Worm (Caenorhabditis elegans) whole organism, late embryonic: ENCODE data around the gene sri-61.

Source experiments
- C08G9.2 ChIP-seq: sonication (generic microtip); optimal IDR thresholded peaks from 2 replicates; lab custom pipeline; 2016; ENCODE audit warnings: mild to moderate bottlenecking, missing genetic modification characterization, moderate library complexity, missing compliant biosample characterization
- C38D4.7 ChIP-seq: fragments of 200-800 bp; sonication (Bioruptor generic); optimal IDR thresholded peaks from 2 replicates; lab custom pipeline; 2018; ENCODE audit warnings: mild to moderate bottlenecking, missing genetic modification characterization, moderate library complexity, missing compliant biosample characterization
- K02D7.2 ChIP-seq: sonication (generic microtip); optimal IDR thresholded peaks from 2 replicates; lab custom pipeline; 2017; ENCODE audit warnings: mild to moderate bottlenecking, missing genetic modification characterization, missing compliant biosample characterization
- K09A11.1 ChIP-seq: sonication (generic microtip); optimal IDR thresholded peaks from 2 replicates; lab custom pipeline; 2017; ENCODE audit warnings: antibody characterized with exemption, mild to moderate bottlenecking, missing genetic modification characterization, missing compliant biosample characterization; ENCODE audit not compliant: insufficient read depth
- T23F11.4 ChIP-seq: fragments of 200-800 bp; sonication (Bioruptor generic); optimal IDR thresholded peaks from 2 replicates; lab custom pipeline; 2018; ENCODE audit warnings: mild to moderate bottlenecking, missing genetic modification characterization, missing compliant biosample characterization
- ahr-1 ChIP-seq: sonication (generic microtip); optimal IDR thresholded peaks from 2 replicates; lab custom pipeline; 2016; ENCODE audit warnings: missing genetic modification characterization, missing compliant biosample characterization
- ama-1 ChIP-seq: fragments of 150-350 bp; optimal IDR thresholded peaks from 2 replicates; lab custom pipeline; 2014
- ceh-14 ChIP-seq: sonication (generic microtip); optimal IDR thresholded peaks from 2 replicates; lab custom pipeline; 2016; ENCODE audit warnings: missing genotype, missing genetic modification characterization, missing compliant biosample characterization
- ceh-18 ChIP-seq: sonication (generic microtip); optimal IDR thresholded peaks from 2 replicates; lab custom pipeline; 2016; ENCODE audit warnings: missing genetic modification characterization, missing compliant biosample characterization
- ceh-2 ChIP-seq: sonication (generic microtip); optimal IDR thresholded peaks from 2 replicates; lab custom pipeline; 2016; ENCODE audit warnings: missing genotype, missing genetic modification characterization, missing compliant biosample characterization
- ceh-22 ChIP-seq: sonication (generic microtip); optimal IDR thresholded peaks from 2 replicates; lab custom pipeline; 2017; ENCODE audit warnings: missing biosample characterization, missing genetic modification characterization
- ceh-24 ChIP-seq: sonication (generic microtip); optimal IDR thresholded peaks from 2 replicates; lab custom pipeline; 2016; ENCODE audit warnings: mild to moderate bottlenecking, missing genetic modification characterization, missing compliant biosample characterization
- ceh-30 ChIP-seq: fragments of 150-350 bp; optimal IDR thresholded peaks from 2 replicates; lab custom pipeline; 2014; ENCODE audit warnings: missing biosample characterization, missing genetic modification characterization
- ceh-31 ChIP-seq: sonication (generic microtip); optimal IDR thresholded peaks from 2 replicates; lab custom pipeline; 2016; ENCODE audit warnings: missing genetic modification characterization, missing compliant biosample characterization
- ceh-34 ChIP-seq: sonication (generic microtip); optimal IDR thresholded peaks from 2 replicates; lab custom pipeline; 2016; ENCODE audit warnings: mild to moderate bottlenecking, missing genetic modification characterization, missing compliant biosample characterization
- ceh-45 ChIP-seq: fragments of 200-800 bp; sonication (Bioruptor generic); IDR thresholded peaks from 2 replicates; pipeline ENCODE4 v1.3.6; 2022; ENCODE audit warnings: missing genetic modification reagents, missing genetic modification characterization, missing compliant biosample characterization
- che-1 ChIP-seq: sonication (generic microtip); optimal IDR thresholded peaks from 2 replicates; lab custom pipeline; 2016; ENCODE audit warnings: mild to moderate bottlenecking, missing genetic modification characterization, missing compliant biosample characterization
- dmd-4 ChIP-seq: sonication (generic microtip); optimal IDR thresholded peaks from 2 replicates; lab custom pipeline; 2016; ENCODE audit warnings: borderline replicate concordance, missing genetic modification characterization, missing compliant biosample characterization
- elt-2 ChIP-seq: sonication (generic microtip); optimal IDR thresholded peaks from 2 replicates; lab custom pipeline; 2016; ENCODE audit warnings: missing genetic modification reagents, missing genetic modification characterization, missing compliant biosample characterization
- elt-4 ChIP-seq: sonication (generic microtip); optimal IDR thresholded peaks from 2 replicates; lab custom pipeline; 2016; ENCODE audit warnings: missing genetic modification characterization, missing compliant biosample characterization
- ets-4 ChIP-seq: sonication (generic microtip); optimal IDR thresholded peaks from 2 replicates; lab custom pipeline; 2016; ENCODE audit warnings: missing genetic modification characterization, missing compliant biosample characterization
- eyg-1 ChIP-seq: sonication (generic microtip); optimal IDR thresholded peaks from 2 replicates; lab custom pipeline; 2016; ENCODE audit warnings: missing genotype, missing genetic modification characterization, missing compliant biosample characterization
- fkh-10 ChIP-seq: fragments of 150-350 bp; optimal IDR thresholded peaks from 2 replicates; lab custom pipeline; 2014; ENCODE audit warnings: missing biosample characterization, missing genetic modification reagents, missing genetic modification characterization
- fkh-6 ChIP-seq: sonication (generic microtip); optimal IDR thresholded peaks from 2 replicates; lab custom pipeline; 2016; ENCODE audit warnings: missing genetic modification characterization, missing compliant biosample characterization
- gmeb-2 ChIP-seq: sonication (generic microtip); optimal IDR thresholded peaks from 2 replicates; lab custom pipeline; 2016; ENCODE audit warnings: missing genetic modification characterization, inconsistent platforms, missing compliant biosample characterization
- hlh-15 ChIP-seq: sonication (generic microtip); optimal IDR thresholded peaks from 2 replicates; lab custom pipeline; 2016; ENCODE audit warnings: missing genetic modification characterization, missing compliant biosample characterization
- hlh-30 ChIP-seq: sonication (generic microtip); optimal IDR thresholded peaks from 2 replicates; lab custom pipeline; 2017; ENCODE audit warnings: antibody characterized with exemption, missing genetic modification characterization, missing compliant biosample characterization; ENCODE audit not compliant: insufficient read depth
- hlh-8 ChIP-seq: sonication (generic microtip); optimal IDR thresholded peaks from 2 replicates; lab custom pipeline; 2016; ENCODE audit warnings: missing genotype, missing genetic modification characterization, missing compliant biosample characterization
- nfya-1 ChIP-seq: sonication (generic microtip); optimal IDR thresholded peaks from 2 replicates; lab custom pipeline; 2017; ENCODE audit warnings: missing genetic modification characterization, mild to moderate bottlenecking, missing compliant biosample characterization, antibody characterized with exemption, moderate library complexity
- nhr-232 ChIP-seq: sonication (generic microtip); optimal IDR thresholded peaks from 2 replicates; lab custom pipeline; 2016; ENCODE audit warnings: missing genetic modification characterization, missing compliant biosample characterization
- odd-2 ChIP-seq: sonication (generic microtip); optimal IDR thresholded peaks from 2 replicates; lab custom pipeline; 2017; ENCODE audit warnings: antibody characterized with exemption, mild to moderate bottlenecking, missing genetic modification characterization, missing compliant biosample characterization
- pag-3 ChIP-seq: sonication (generic microtip); optimal IDR thresholded peaks from 2 replicates; lab custom pipeline; 2016; ENCODE audit warnings: missing compliant biosample characterization, missing genetic modification characterization, borderline replicate concordance
- pat-9 ChIP-seq: fragments of 200-800 bp; sonication (Bioruptor generic); optimal IDR thresholded peaks from 2 replicates; lab custom pipeline; 2018; ENCODE audit warnings: mild to moderate bottlenecking, missing genetic modification characterization, moderate library complexity, missing compliant biosample characterization
- pax-1 ChIP-seq: fragments of 150-350 bp; optimal IDR thresholded peaks from 2 replicates; lab custom pipeline; 2014; ENCODE audit warnings: missing biosample characterization, missing genetic modification characterization
- pha-4 ChIP-seq: fragments of 150-350 bp; optimal IDR thresholded peaks from 2 replicates; lab custom pipeline; 2018; ENCODE audit warnings: missing biosample characterization, missing genetic modification reagents, missing genetic modification characterization
- pros-1 ChIP-seq: fragments of 150-350 bp; optimal IDR thresholded peaks from 2 replicates; lab custom pipeline; 2014; ENCODE audit warnings: missing biosample characterization, missing genetic modification reagents, missing genetic modification characterization
- sdc-2 ChIP-seq: sonication (generic microtip); optimal IDR thresholded peaks from 2 replicates; lab custom pipeline; 2016; ENCODE audit warnings: missing genotype, missing genetic modification characterization, missing compliant biosample characterization
- sox-2 ChIP-seq: fragments of 200-800 bp; sonication (Bioruptor generic); IDR thresholded peaks from 2 replicates; pipeline ENCODE4 v1.3.6; 2022; ENCODE audit warnings: missing genetic modification reagents, missing genetic modification characterization, missing compliant biosample characterization
- tbx-2 ChIP-seq: sonication (generic microtip); optimal IDR thresholded peaks from 2 replicates; lab custom pipeline; 2016; ENCODE audit warnings: missing genetic modification characterization, missing compliant biosample characterization
- unc-42 ChIP-seq: sonication (generic microtip); optimal IDR thresholded peaks from 2 replicates; lab custom pipeline; 2016; ENCODE audit warnings: missing genotype, missing genetic modification characterization, missing compliant biosample characterization
- zip-5 ChIP-seq: sonication (generic microtip); optimal IDR thresholded peaks from 2 replicates; lab custom pipeline; 2016; ENCODE audit warnings: missing genetic modification characterization, missing compliant biosample characterization

sri-61 gene

DNA sequence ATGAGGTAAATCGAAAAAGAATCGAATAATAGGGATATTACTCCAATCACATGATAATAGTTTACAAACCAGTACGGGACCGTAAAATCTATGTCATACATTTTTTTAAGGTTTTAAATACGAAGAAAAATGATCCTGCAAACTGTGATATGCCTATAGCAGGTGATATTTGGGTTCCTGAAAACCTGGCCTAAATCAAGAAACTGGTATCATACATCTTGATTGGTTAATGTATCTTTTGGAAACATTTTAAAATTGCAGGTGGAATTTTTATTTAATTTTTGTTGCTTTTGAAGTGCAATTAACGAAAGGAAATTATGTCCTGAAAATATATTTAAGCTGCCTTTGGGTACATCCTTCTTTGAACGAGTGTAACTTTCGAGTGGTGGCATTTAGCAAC is at the start of gene sri-61:
Gene sri-61, minus strand, starts transcription at position 101 of the 400 bp plus-strand sequence.
- no peak for TF ChIP-seq T23F11.4 (GFP tag; lab: Kevin White, UChicago)
- no peak for TF ChIP-seq C38D4.7 (GFP tag; lab: Kevin White, UChicago)
- TF ChIP-seq pax-1: no peak
- no peak for TF ChIP-seq K02D7.2 (tag; lab: Kevin White, UChicago)
- TF ChIP-seq nhr-232: no peak
- TF ChIP-seq, all 69 proteins: peak for 0

DNA sequence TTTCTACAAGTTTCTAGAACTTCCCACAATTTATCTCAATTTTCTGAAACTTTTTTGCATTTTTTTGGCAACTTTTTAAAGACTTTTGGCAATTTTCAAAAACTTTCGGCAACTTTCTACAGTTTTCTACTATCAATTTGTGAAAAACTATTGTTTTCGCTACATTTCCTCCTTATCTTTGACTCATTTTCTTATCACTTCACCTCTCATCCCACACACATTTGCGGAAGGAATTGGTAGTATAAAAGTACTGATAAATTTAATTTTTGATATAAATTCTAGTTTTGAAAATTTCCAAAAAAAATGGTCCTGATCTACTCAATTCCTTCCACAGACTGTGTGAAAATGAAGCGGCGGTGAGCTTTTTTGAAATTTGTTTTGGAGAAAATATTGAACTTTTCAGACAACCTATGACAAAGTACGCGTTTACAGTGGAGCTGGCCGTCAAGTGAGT is 49.5 kb upstream of the sri-61 start, which contains the start of gene F29A7.4:
Gene F29A7.4, plus strand, starts transcription at position 404 of the 454 bp plus-strand sequence.
- no peak for TF ChIP-seq hlh-30 (tag; lab: Kevin White, UChicago)
- TF ChIP-seq K09A11.1 (tag; lab: Kevin White, UChicago): no peak
- peak; percentile 66 for TF ChIP-seq elt-2 (tag; lab: Kevin White, UChicago)
- TF ChIP-seq che-1 (tag; lab: Kevin White, UChicago): no peak
- TF ChIP-seq pag-3 (tag; lab: Kevin White, UChicago): no peak

DNA sequence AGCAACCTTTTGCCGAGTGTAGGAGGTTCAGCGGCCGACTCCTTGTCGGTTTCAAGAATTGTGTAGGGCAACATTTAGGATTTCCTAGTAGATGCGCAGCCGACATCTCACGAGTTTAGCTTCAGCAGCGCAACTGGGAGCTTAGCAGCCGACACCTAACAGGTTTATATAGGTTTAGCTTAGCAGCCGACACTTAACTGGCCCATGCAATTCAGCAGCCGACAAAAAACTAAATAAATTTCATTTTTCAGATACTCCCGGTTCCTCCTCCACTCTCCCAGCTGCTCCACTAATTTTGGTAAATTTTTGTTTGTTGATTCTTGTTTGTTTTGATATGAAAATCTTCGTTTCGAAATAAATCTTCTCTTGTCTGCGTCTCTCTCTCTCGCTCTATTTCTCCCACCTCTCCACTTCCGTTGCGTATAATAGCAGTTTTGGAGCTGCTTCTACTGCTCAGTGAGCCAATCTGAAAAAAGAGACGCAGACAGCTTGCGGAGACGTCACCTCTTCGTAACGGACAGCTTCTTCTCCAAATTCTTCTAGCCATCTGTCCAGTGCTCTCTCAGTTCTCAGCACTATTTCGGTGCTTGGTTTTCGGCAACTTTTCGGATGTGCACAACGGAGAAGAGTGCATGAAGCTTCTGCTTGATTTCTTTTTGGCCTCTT is 48.0 kb upstream of the sri-61 start:
- TF ChIP-seq ceh-22 (tag; lab: Kevin White, UChicago): no peak
- no peak for TF ChIP-seq elt-2 (tag; lab: Kevin White, UChicago)
- no peak for TF ChIP-seq eyg-1
- peak; percentile 44 for TF ChIP-seq nfya-1
- no peak for TF ChIP-seq ceh-2 (tag; lab: Kevin White, UChicago)
- TF ChIP-seq elt-4 (tag; lab: Kevin White, UChicago): no peak
- peak; percentile 20 for TF ChIP-seq pag-3 (tag; lab: Kevin White, UChicago)
- no peak for TF ChIP-seq C08G9.2 (tag; lab: Kevin White, UChicago)
- TF ChIP-seq ceh-34 (tag; lab: Kevin White, UChicago): no peak
- no peak for TF ChIP-seq ceh-30 (tag; lab: Kevin White, UChicago)
- no peak for TF ChIP-seq fkh-10
- TF ChIP-seq ceh-14 (tag; lab: Kevin White, UChicago): peak; percentile 47
- TF ChIP-seq hlh-8 (tag; lab: Kevin White, UChicago): no peak
- TF ChIP-seq pros-1: no peak
- TF ChIP-seq ceh-45 (GFP tag; lab: Robert Waterston, UW): no peak
- TF ChIP-seq odd-2 (tag; lab: Kevin White, UChicago): no peak
- peak; percentile 53 for TF ChIP-seq tbx-2 (tag; lab: Kevin White, UChicago)
- TF ChIP-seq ceh-31 (tag; lab: Kevin White, UChicago): peak; percentile 82
- TF ChIP-seq ets-4 (tag; lab: Kevin White, UChicago): no peak
- TF ChIP-seq ahr-1 (tag; lab: Kevin White, UChicago): no peak
- TF ChIP-seq pat-9: no peak
- TF ChIP-seq ceh-24 (tag; lab: Kevin White, UChicago): no peak
- peak; percentile 71 for TF ChIP-seq unc-42 (tag; lab: Kevin White, UChicago)
- TF ChIP-seq ama-1 (lab: Kevin White, UChicago): no peak
- peak; percentile 41 for TF ChIP-seq ceh-18
- TF ChIP-seq dmd-4: no peak
- TF ChIP-seq, all 69 proteins: peak for 7

DNA sequence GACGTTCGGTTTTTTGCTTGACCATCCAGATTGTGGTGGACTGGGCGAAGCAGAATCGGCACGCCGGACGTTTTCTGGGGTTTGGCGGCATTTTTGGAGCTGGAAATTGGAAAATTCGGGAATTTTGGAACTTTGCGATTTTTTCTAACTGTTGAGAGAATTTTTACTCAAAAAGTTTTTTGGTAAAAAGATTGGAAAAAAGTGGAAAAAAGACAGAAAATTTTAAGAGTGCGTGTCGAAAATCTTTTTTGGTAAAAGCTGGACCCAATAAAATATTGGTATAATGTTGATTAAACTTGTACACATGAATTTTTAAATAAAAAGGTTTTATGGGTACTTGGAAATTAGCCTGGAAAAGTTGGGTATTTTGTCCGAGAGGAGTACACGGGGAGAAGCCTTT is 42.1 kb upstream of the sri-61 start, which contains the start of gene T05A8.7:
Gene T05A8.7, minus strand, starts transcription at position 101 of the 400 bp plus-strand sequence.
- TF ChIP-seq fkh-6 (tag; lab: Kevin White, UChicago) (no peak), sdc-2 (no peak), C38D4.7 (GFP tag; lab: Kevin White, UChicago) (no peak), hlh-15 (no peak), sox-2 (GFP tag; lab: Robert Waterston, UW) (no peak), ceh-30 (tag; lab: Kevin White, UChicago) (no peak), tbx-2 (tag; lab: Kevin White, UChicago) (no peak), ceh-18 (no peak), K09A11.1 (tag; lab: Kevin White, UChicago) (no peak), zip-5 (tag; lab: Kevin White, UChicago) (no peak), ceh-22 (tag; lab: Kevin White, UChicago) (no peak), pha-4 (tag; lab: Kevin White, UChicago) (no peak), ama-1 (lab: Kevin White, UChicago) (no peak), gmeb-2 (tag; lab: Kevin White, UChicago) (no peak)
